Fruit fly (Drosophila melanogaster): ENCODE data around the gene CG4995.

Gene CG4995

dm6 chr2L:10311822-10312221 is 10.5 kb upstream of the CG4995 start (continued):
- 0 out of 2 replicates have a peak, but pooled peaks have one; percentile 24 for TF ChIP-seq hbn (GFP tag; IDR thresholded peaks at IDR 0.05; ENCODE audit: partially characterized antibody)
- peak; percentile 42; the same call in 1 of the 4 replicates for TF ChIP-seq Dll (GFP tag; IDR thresholded peaks at IDR 0.05; ENCODE audit: partially characterized antibody)
- TF ChIP-seq stwl (tag; optimal IDR thresholded peaks at IDR 0.05) = peak; percentile 63
- TF ChIP-seq wek (GFP tag; optimal IDR thresholded peaks at IDR 0.05) = peak; percentile 10
- TF ChIP-seq crp (GFP tag; optimal IDR thresholded peaks at IDR 0.05) = peak in 1 of 2 experiments; percentile 60
- no peak for TF ChIP-seq CoRest (tag; optimal IDR thresholded peaks at IDR 0.05)
- TF ChIP-seq tx (GFP tag; optimal IDR thresholded peaks at IDR 0.05) = no peak
- 0 out of 2 replicates have a peak, but pooled peaks have one; percentile 42 for TF ChIP-seq CG1024 (GFP tag; IDR thresholded peaks at IDR 0.05)
- TF ChIP-seq CG34224 (GFP tag; IDR thresholded peaks at IDR 0.05; ENCODE audit: partially characterized antibody) = 0 out of 3 replicates have a peak, but pooled peaks have one; percentile 12
- no peak for TF ChIP-seq seq (GFP tag; IDR thresholded peaks at IDR 0.05)
- peak; percentile 34 for TF ChIP-seq CG17802 (tag; optimal IDR thresholded peaks at IDR 0.05)
- TF ChIP-seq sug (tag; optimal IDR thresholded peaks at IDR 0.05) = peak; percentile 12
- TF ChIP-seq CG17186 (GFP tag; optimal IDR thresholded peaks at IDR 0.05) = no peak
- peak; percentile 33; the same call in 1 of the 2 replicates for TF ChIP-seq Scr (GFP tag; IDR thresholded peaks at IDR 0.05; ENCODE audit: partially characterized antibody)
- TF ChIP-seq CG1792 (GFP tag; optimal IDR thresholded peaks at IDR 0.05) = no peak
- peak; percentile 26 for TF ChIP-seq zen (tag; optimal IDR thresholded peaks at IDR 0.05)
- TF ChIP-seq CG10267 (tag; optimal IDR thresholded peaks at IDR 0.05) = peak; percentile 5
- no peak for TF ChIP-seq nau (GFP tag; optimal IDR thresholded peaks at IDR 0.05)
- TF ChIP-seq run (tag; optimal IDR thresholded peaks at IDR 0.05) = no peak
- TF ChIP-seq HLH3B (GFP tag; IDR thresholded peaks at IDR 0.05) = no peak
- TF ChIP-seq CG2116 (GFP tag; optimal IDR thresholded peaks at IDR 0.05) = peak; percentile 44
- peak; percentile 99 for TF ChIP-seq CG1603 (tag; optimal IDR thresholded peaks at IDR 0.05)
- peak; percentile 46; the same call in 1 of the 3 replicates for TF ChIP-seq row (GFP tag; IDR thresholded peaks at IDR 0.05)
- TF ChIP-seq bigmax (GFP tag; optimal IDR thresholded peaks at IDR 0.05) = peak; percentile 7
- peak; percentile 97 for TF ChIP-seq CG30020 (tag; optimal IDR thresholded peaks at IDR 0.05)
- TF ChIP-seq CG9797 (GFP tag; optimal IDR thresholded peaks at IDR 0.05) = peak; percentile 69
- no peak for TF ChIP-seq ro (GFP tag; IDR thresholded peaks at IDR 0.05)
- peak; percentile 83 for TF ChIP-seq MESR4 (GFP tag; optimal IDR thresholded peaks at IDR 0.05)
- TF ChIP-seq CG8765 (GFP tag; IDR thresholded peaks at IDR 0.05) = no peak
- TF ChIP-seq HLH4C (GFP tag; IDR thresholded peaks at IDR 0.05; ENCODE audit: partially characterized antibody) = no peak
- peak; percentile 54 for TF ChIP-seq Ets65A (GFP tag)

dm6 chr2L:10314327-10315210 is 7.7 kb upstream of the CG4995 start, which contains the start of the genes Usp14 and CG4972:
Usp14 (minus strand) TSS chr2L:10314396.
CG4972 (plus strand) TSS chr2L:10314792.
- TF ChIP-seq bbx (GFP tag; IDR thresholded peaks at IDR 0.05; ENCODE audit: partially characterized antibody) (peak; percentile 42), cg (GFP tag; optimal IDR thresholded peaks at IDR 0.05) (no peak), C15 (GFP tag; IDR thresholded peaks at IDR 0.05) (no peak), Deaf1 (tag; optimal IDR thresholded peaks at IDR 0.05) (no peak), B-H2 (GFP tag; optimal IDR thresholded peaks at IDR 0.05) (no peak), CG11398 (GFP tag; optimal IDR thresholded peaks at IDR 0.05) (no peak), fd64A (GFP tag; optimal IDR thresholded peaks at IDR 0.05) (no peak), CG8290 (GFP tag; optimal IDR thresholded peaks at IDR 0.05) (peak; percentile 6), CG8290 (tag; optimal IDR thresholded peaks at IDR 0.05) (no peak), pum (GFP tag; optimal IDR thresholded peaks at IDR 0.05) (no peak), CG18262 (tag; optimal IDR thresholded peaks at IDR 0.05) (peak; percentile 48), HHEX (GFP tag; optimal IDR thresholded peaks at IDR 0.05) (no peak), Awh (GFP tag; IDR thresholded peaks at IDR 0.05) (no peak), ERR (GFP tag; optimal IDR thresholded peaks at IDR 0.05) (no peak), sens (GFP tag) (peak; percentile 68), Dip2 (GFP tag; IDR thresholded peaks at IDR 0.05) (no peak), ato (GFP tag; IDR thresholded peaks at IDR 0.05; ENCODE audit: partially characterized antibody) (no peak), CG7372 (GFP tag; IDR thresholded peaks at IDR 0.05) (no peak), Adf1 (GFP tag; IDR thresholded peaks at IDR 0.05) (no peak)
